Worm (Caenorhabditis elegans) whole organism, mixed stage, embryonic: ENCODE results near the gene H28G03.3.

Experiments
- ces-1 ChIP-seq: fragments of 150-350 bp; optimal IDR thresholded peaks from 2 replicates; lab custom pipeline; 2014; ENCODE audit warnings: missing biosample characterization, missing genetic modification reagents, missing genetic modification characterization
- flh-1 ChIP-seq: fragments of 200-800 bp; sonication (Bioruptor generic); optimal IDR thresholded peaks from 2 replicates; lab custom pipeline; 2018; ENCODE audit warnings: mild to moderate bottlenecking, missing genetic modification characterization, moderate library complexity, missing compliant biosample characterization
- mep-1 ChIP-seq: fragments of 150-350 bp; optimal IDR thresholded peaks from 2 replicates; lab custom pipeline; 2017; ENCODE audit warnings: missing biosample characterization, missing genetic modification reagents, missing genetic modification characterization, inconsistent platforms
- nhr-237 ChIP-seq: fragments of 150-350 bp; optimal IDR thresholded peaks from 2 replicates; lab custom pipeline; 2014; ENCODE audit warnings: missing biosample characterization, missing genetic modification characterization
- snpc-4 ChIP-seq: fragments of 150-350 bp; optimal IDR thresholded peaks from 2 replicates; lab custom pipeline; 2014; ENCODE audit warnings: missing biosample characterization, missing genetic modification characterization
- sptf-1 ChIP-seq: sonication (generic microtip); optimal IDR thresholded peaks from 2 replicates; lab custom pipeline; 2017; ENCODE audit warnings: mild to moderate bottlenecking, missing genetic modification characterization, moderate library complexity, missing compliant biosample characterization
- ztf-11 ChIP-seq: fragments of 150-350 bp; optimal IDR thresholded peaks from 2 replicates; lab custom pipeline; 2014; ENCODE audit warnings: missing biosample characterization, missing genetic modification characterization

DNA sequence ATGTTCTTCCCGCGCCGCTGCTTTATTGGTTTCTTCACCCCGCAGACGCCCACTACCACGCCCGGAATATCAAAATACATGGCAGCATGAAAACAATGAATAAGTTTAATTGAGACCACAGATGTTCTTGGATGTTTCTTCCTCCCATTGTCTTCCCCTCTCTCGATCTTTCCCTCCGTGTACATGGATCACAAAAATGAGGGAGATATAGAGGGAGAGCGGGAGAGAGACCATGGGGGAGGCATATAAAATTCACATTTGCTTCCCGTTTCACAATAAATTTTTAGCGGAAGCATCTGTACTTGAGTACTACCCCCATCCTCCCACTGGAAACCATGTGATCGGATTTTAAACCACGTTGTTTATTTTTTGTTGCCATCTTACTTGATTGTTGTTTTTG, 32.8 kb downstream of the H28G03.3 start:
- TF ChIP-seq snpc-4 (no peak), ztf-11 (tag; lab: Kevin White, UChicago) (no peak), ces-1 (GFP tag; lab: Kevin White, UChicago) (no peak), flh-1 (GFP tag; lab: Kevin White, UChicago) (no peak), sptf-1 (tag; lab: Kevin White, UChicago) (no peak), mep-1 (tag; lab: Kevin White, UChicago) (no peak), nhr-237 (tag; lab: Kevin White, UChicago) (no peak)
